Worm (Caenorhabditis elegans) whole organism, L2 larva: ENCODE data around the gene D1054.10.

ENCODE experiments used
- R02D3.7 ChIP-seq: fragments of 150-350 bp; optimal IDR thresholded peaks from 2 replicates; lab custom pipeline; 2014; ENCODE audit warnings: missing biosample characterization, missing genetic modification characterization
- lin-13 ChIP-seq: fragments of 150-350 bp; optimal IDR thresholded peaks from 2 replicates; lab custom pipeline; 2014; ENCODE audit warnings: missing biosample characterization, missing genetic modification reagents, missing genetic modification characterization
- nhr-12 ChIP-seq: fragments of 150-350 bp; optimal IDR thresholded peaks from 2 replicates; lab custom pipeline; 2014; ENCODE audit warnings: missing biosample characterization, missing genetic modification characterization
- skn-1 ChIP-seq: sonication (generic microtip); optimal IDR thresholded peaks from 2 replicates; lab custom pipeline; 2017; ENCODE audit warnings: missing biosample characterization, missing genetic modification characterization
- snpc-4 ChIP-seq: fragments of 150-350 bp; optimal IDR thresholded peaks from 2 replicates; lab custom pipeline; 2014; ENCODE audit warnings: missing biosample characterization, missing genetic modification characterization

ce11 chrV:10795494-10795893, 2.8 kb upstream of the D1054.10 start, which contains the start of gene D1054.19:
- no peak for TF ChIP-seq skn-1
- TF ChIP-seq nhr-12 (tag; lab: Kevin White, UChicago), result no peak
- no peak for TF ChIP-seq snpc-4 (tag; lab: Kevin White, UChicago)
- TF ChIP-seq lin-13 (GFP tag; lab: Kevin White, UChicago), result no peak
- no peak for TF ChIP-seq R02D3.7 (tag; lab: Kevin White, UChicago)
